Worm (Caenorhabditis elegans): Measurements from ENCODE around the gene osm-12.

DNA sequence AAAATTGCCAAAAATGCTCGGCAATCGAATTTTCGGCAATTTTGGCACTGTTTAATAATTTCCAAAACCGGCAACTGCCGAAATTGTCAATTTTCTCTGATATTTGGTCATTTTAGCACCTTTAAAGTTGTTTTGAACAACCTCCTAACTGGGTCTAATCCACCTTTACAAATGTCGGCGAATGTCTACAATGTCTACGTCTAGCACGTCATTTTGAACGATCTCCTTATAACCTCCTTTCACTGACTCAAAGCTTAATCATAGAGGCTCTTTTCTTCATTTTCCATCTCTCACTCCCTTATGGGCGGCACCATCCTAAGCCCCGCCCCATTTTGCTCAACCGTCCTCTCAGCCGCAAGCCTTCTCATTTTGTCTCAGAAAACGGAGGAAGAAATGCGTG lies 8.1 kb downstream of the osm-12 start, which contains the start of gene Y75B8A.44:
- no peak for TF ChIP-seq ZK546.5 (tag; optimal IDR thresholded peaks at IDR 0.05)
- TF ChIP-seq daf-12 (tag; optimal IDR thresholded peaks at IDR 0.05) = no peak
- TF ChIP-seq fos-1 (tag; optimal IDR thresholded peaks at IDR 0.05) = no peak
- no peak for TF ChIP-seq ceh-32 (tag; optimal IDR thresholded peaks at IDR 0.05; ENCODE audit: poor library complexity)
- no peak for TF ChIP-seq snpc-4 (tag; optimal IDR thresholded peaks at IDR 0.05)
- no peak for TF ChIP-seq nhr-237 (tag; optimal IDR thresholded peaks at IDR 0.05)
- TF ChIP-seq dpl-1 (GFP tag; optimal IDR thresholded peaks at IDR 0.05) = no peak
- TF ChIP-seq dve-1 (tag; optimal IDR thresholded peaks at IDR 0.05; ENCODE audit: insufficient read depth) = no peak
- TF ChIP-seq aly-2 (tag; optimal IDR thresholded peaks at IDR 0.05) = no peak
- TF ChIP-seq ztf-11 (tag; optimal IDR thresholded peaks at IDR 0.05) = no peak
- no peak for TF ChIP-seq Y105C5A.15 (GFP tag; IDR thresholded peaks at IDR 0.05)
- no peak for TF ChIP-seq lin-15B (tag; optimal IDR thresholded peaks at IDR 0.05)
- TF ChIP-seq lsy-2 (tag; optimal IDR thresholded peaks at IDR 0.05) = no peak
